Fruit fly (Drosophila melanogaster) whole organism, embryonic: ENCODE results near the gene CG10337.
A peak's percentile ranks its signal among the peaks of the same experiment; 100 is the strongest.

Experiments
- Asciz ChIP-seq: fragments of 200-800 bp; sonication (Bioruptor generic); optimal IDR thresholded peaks from 2 replicates; lab custom pipeline; 2017; ENCODE audit warnings: missing biosample characterization, mild to moderate bottlenecking, missing genetic modification characterization, missing genetic modification reagents
- BEAF-32 ChIP-seq: fragments of 200-800 bp; sonication (Bioruptor generic); optimal IDR thresholded peaks from 3 replicates; lab custom pipeline; 2017; ENCODE audit warnings: missing biosample characterization, missing genetic modification characterization, mild to moderate bottlenecking, moderate library complexity, missing genetic modification reagents
- CG10979 ChIP-seq: fragments of 200-800 bp; sonication (Bioruptor generic); optimal IDR thresholded peaks from 2 replicates; lab custom pipeline; 2018; ENCODE audit warnings: missing biosample characterization, mild to moderate bottlenecking, missing genetic modification characterization, moderate library complexity
- CG14050 ChIP-seq: fragments of 200-800 bp; sonication (Bioruptor generic); IDR thresholded peaks from 3 replicates; pipeline ENCODE4 v1.3.6; 2022; ENCODE audit warnings: missing biosample characterization, missing genetic modification characterization
- CG14710 ChIP-seq: fragments of 200-800 bp; sonication (Bioruptor generic); optimal IDR thresholded peaks from 3 replicates; lab custom pipeline; 2019; ENCODE audit warnings: missing biosample characterization, mild to moderate bottlenecking, missing genetic modification characterization, moderate library complexity
- CG15514 ChIP-seq: fragments of 200-800 bp; sonication (Bioruptor generic); optimal IDR thresholded peaks from 3 replicates; lab custom pipeline; 2017; ENCODE audit warnings: missing biosample characterization, missing genetic modification characterization, mild to moderate bottlenecking, moderate library complexity, missing genetic modification reagents
- CG16779 ChIP-seq: fragments of 200-800 bp; sonication (Bioruptor generic); IDR thresholded peaks from 2 replicates; pipeline ENCODE4 v1.3.6; 2022; ENCODE audit warnings: missing biosample characterization, missing genetic modification characterization
- CG17361 ChIP-seq: fragments of 200-800 bp; sonication (Bioruptor generic); IDR thresholded peaks from 3 replicates; pipeline ENCODE4 v1.3.6; 2022; ENCODE audit warnings: missing biosample characterization, missing genetic modification characterization
- CG2199 ChIP-seq: fragments of 200-800 bp; sonication (Bioruptor generic); IDR thresholded peaks from 3 replicates; pipeline ENCODE4 v1.3.6; 2022; ENCODE audit warnings: missing biosample characterization, missing genetic modification characterization
- CG2875 ChIP-seq: fragments of 200-800 bp; sonication (Bioruptor generic); optimal IDR thresholded peaks from 2 replicates; lab custom pipeline; 2017; ENCODE audit warnings: missing biosample characterization, mild to moderate bottlenecking, missing genetic modification characterization, missing genetic modification reagents
- CG33213 ChIP-seq: fragments of 200-800 bp; sonication (Bioruptor generic); optimal IDR thresholded peaks from 3 replicates; lab custom pipeline; 2016; ENCODE audit warnings: missing biosample characterization, missing genetic modification characterization
- CG3838 ChIP-seq: fragments of 200-800 bp; sonication (Bioruptor generic); optimal IDR thresholded peaks from 3 replicates; lab custom pipeline; 2016; ENCODE audit warnings: missing biosample characterization, missing genetic modification characterization
- CG3847 ChIP-seq: fragments of 200-800 bp; sonication (Bioruptor generic); IDR thresholded peaks from 2 replicates; pipeline ENCODE4 v1.3.6; 2022; ENCODE audit warnings: missing biosample characterization, missing genetic modification characterization
- CG42726 ChIP-seq: fragments of 200-800 bp; sonication (Bioruptor generic); IDR thresholded peaks from 2 replicates; pipeline ENCODE4 v1.3.6; 2022; ENCODE audit warnings: missing biosample characterization, missing genetic modification characterization; ENCODE audit not compliant: partially characterized antibody
- CG4404 ChIP-seq: fragments of 200-800 bp; sonication (Bioruptor generic); IDR thresholded peaks from 2 replicates; pipeline ENCODE4 v1.3.6; 2022; ENCODE audit warnings: missing biosample characterization, missing genetic modification characterization
- CG7745 ChIP-seq: fragments of 200-800 bp; sonication (Bioruptor generic); optimal IDR thresholded peaks from 2 replicates; lab custom pipeline; 2018; ENCODE audit warnings: missing biosample characterization, mild to moderate bottlenecking, missing genetic modification characterization, moderate library complexity
- CG7928 ChIP-seq: fragments of 200-800 bp; sonication (Bioruptor generic); optimal IDR thresholded peaks from 2 replicates; lab custom pipeline; 2017; ENCODE audit warnings: missing biosample characterization, mild to moderate bottlenecking, missing genetic modification characterization
- CG8388 ChIP-seq: fragments of 200-800 bp; sonication (Bioruptor generic); optimal IDR thresholded peaks from 2 replicates; lab custom pipeline; 2019; ENCODE audit warnings: missing biosample characterization, mild to moderate bottlenecking, missing genetic modification characterization, moderate library complexity
- CG9215 ChIP-seq: fragments of 200-800 bp; sonication (Bioruptor generic); IDR thresholded peaks from 2 replicates; pipeline ENCODE4 v1.3.6; 2022; ENCODE audit warnings: missing biosample characterization, missing genetic modification characterization
- CG9876 ChIP-seq: fragments of 200-800 bp; sonication (Bioruptor generic); optimal IDR thresholded peaks from 2 replicates; lab custom pipeline; 2016; ENCODE audit warnings: missing biosample characterization, missing genetic modification characterization
- Chrac-16 ChIP-seq: fragments of 200-800 bp; sonication (Bioruptor generic); optimal IDR thresholded peaks from 3 replicates; lab custom pipeline; 2016; ENCODE audit warnings: missing biosample characterization, missing genetic modification characterization
- D19A ChIP-seq: fragments of 200-800 bp; optimal IDR thresholded peaks from 3 replicates; lab custom pipeline; 2019; ENCODE audit warnings: missing biosample characterization, mild to moderate bottlenecking, missing genetic modification characterization, moderate library complexity
- Ets65A ChIP-seq: fragments of 200-800 bp; sonication (Bioruptor generic); peaks from one replicate; lab custom pipeline; 2016; ENCODE audit warnings: missing biosample characterization, missing genetic modification characterization
- GATAe ChIP-seq: fragments of 200-800 bp; sonication (Bioruptor generic); conservative IDR thresholded peaks from 2 replicates; pipeline ENCODE4 v1.3.6; 2022; ENCODE audit warnings: missing biosample characterization, missing genetic modification characterization
- HLH54F ChIP-seq: fragments of 200-800 bp; sonication (Bioruptor generic); optimal IDR thresholded peaks from 3 replicates; lab custom pipeline; 2016; ENCODE audit warnings: missing biosample characterization, missing genetic modification characterization
- Hmr ChIP-seq: fragments of 200-800 bp; sonication (Bioruptor generic); optimal IDR thresholded peaks from 3 replicates; lab custom pipeline; 2017; ENCODE audit warnings: mild to moderate bottlenecking, missing biosample characterization, missing genetic modification reagents, missing genetic modification characterization
- Hr78 ChIP-seq, 2 experiments: fragments of 200-800 bp in 1 of 2; fragments of >200 bp in 1 of 2; sonication (Bioruptor generic) in 1 of 2; optimal IDR thresholded peaks; 2 replicates each; lab custom pipeline; 2017 to 2019; ENCODE audit warnings: missing biosample characterization in 2 of 2, missing genetic modification characterization in 2 of 2, mild to moderate bottlenecking in 1 of 2, moderate library complexity in 1 of 2
- Lhr ChIP-seq: fragments of 200-800 bp; sonication (Bioruptor generic); optimal IDR thresholded peaks from 3 replicates; lab custom pipeline; 2017; ENCODE audit warnings: mild to moderate bottlenecking, missing biosample characterization, missing genetic modification reagents, missing genetic modification characterization
- Lpt ChIP-seq: fragments of >200 bp; optimal IDR thresholded peaks from 2 replicates; lab custom pipeline; 2018; ENCODE audit warnings: missing biosample characterization, missing genetic modification characterization
- Med ChIP-seq: fragments of 200-800 bp; sonication (Bioruptor generic); peaks from one replicate; lab custom pipeline; 2016; ENCODE audit warnings: missing biosample characterization, missing genetic modification characterization, mild to moderate bottlenecking, inconsistent platforms, moderate library complexity
- NfI ChIP-seq: fragments of 200-800 bp; sonication (Bioruptor generic); optimal IDR thresholded peaks from 3 replicates; lab custom pipeline; 2018; ENCODE audit warnings: missing biosample characterization, mild to moderate bottlenecking, missing genetic modification characterization, moderate library complexity
- Rx ChIP-seq: fragments of 200-800 bp; sonication (Bioruptor generic); IDR thresholded peaks from 2 replicates; pipeline ENCODE4 v1.3.6; 2022; ENCODE audit warnings: missing biosample characterization, missing genetic modification characterization
- Sin3A ChIP-seq: fragments of >200 bp; optimal IDR thresholded peaks from 2 replicates; lab custom pipeline; 2018
- Ssrp ChIP-seq: fragments of 200-800 bp; sonication (Bioruptor generic); optimal IDR thresholded peaks from 2 replicates; lab custom pipeline; 2018; ENCODE audit warnings: missing biosample characterization, mild to moderate bottlenecking, missing genetic modification characterization, moderate library complexity
- Xbp1 ChIP-seq: fragments of 200-800 bp; sonication (Bioruptor generic); optimal IDR thresholded peaks from 3 replicates; lab custom pipeline; 2016; ENCODE audit warnings: missing biosample characterization, mild to moderate bottlenecking, missing genetic modification characterization
- abd-A ChIP-seq: fragments of 200-800 bp; sonication (Bioruptor generic); optimal IDR thresholded peaks from 3 replicates; lab custom pipeline; 2019; ENCODE audit warnings: missing biosample characterization, mild to moderate bottlenecking, missing genetic modification characterization, moderate library complexity
- ac ChIP-seq: fragments of 200-800 bp; sonication (Bioruptor generic); optimal IDR thresholded peaks from 3 replicates; lab custom pipeline; 2017; ENCODE audit warnings: missing biosample characterization, mild to moderate bottlenecking, missing genetic modification characterization
- crol ChIP-seq: fragments of 200-800 bp; sonication (Bioruptor generic); IDR thresholded peaks from 2 replicates; pipeline ENCODE4 v1.3.6; 2022; ENCODE audit warnings: missing biosample characterization, missing genetic modification characterization
- danr ChIP-seq: fragments of 200-800 bp; sonication (Bioruptor generic); IDR thresholded peaks from 2 replicates; pipeline ENCODE4 v1.3.6; 2022; ENCODE audit warnings: missing biosample characterization, missing genetic modification characterization
- en ChIP-seq: fragments of 200-800 bp; sonication (Bioruptor generic); optimal IDR thresholded peaks from 2 replicates; lab custom pipeline; 2016; ENCODE audit warnings: missing biosample characterization, missing genetic modification characterization
- fru ChIP-seq: fragments of >200 bp; optimal IDR thresholded peaks from 2 replicates; lab custom pipeline; 2017
- gce ChIP-seq: fragments of 200-800 bp; sonication (Bioruptor generic); IDR thresholded peaks from 3 replicates; pipeline ENCODE4 v1.3.6; 2022; ENCODE audit warnings: missing biosample characterization, missing genetic modification characterization
- gro ChIP-seq: fragments of 200-800 bp; sonication (Bioruptor generic); optimal IDR thresholded peaks from 2 replicates; lab custom pipeline; 2016; ENCODE audit warnings: missing biosample characterization, missing genetic modification characterization
- hbn ChIP-seq: fragments of 200-800 bp; sonication (Bioruptor generic); IDR thresholded peaks from 2 replicates; pipeline ENCODE4 v1.3.6; 2022; ENCODE audit warnings: missing biosample characterization, missing genetic modification characterization; ENCODE audit not compliant: partially characterized antibody
- lilli ChIP-seq: fragments of 200-800 bp; sonication (Bioruptor generic); optimal IDR thresholded peaks from 3 replicates; lab custom pipeline; 2016; ENCODE audit warnings: missing biosample characterization, missing genetic modification characterization
- nerfin-2 ChIP-seq: fragments of 200-800 bp; sonication (Bioruptor generic); IDR thresholded peaks from 2 replicates; pipeline ENCODE4 v1.3.6; 2022; ENCODE audit warnings: missing biosample characterization, missing genetic modification characterization; ENCODE audit not compliant: partially characterized antibody
- nom ChIP-seq: fragments of 200-800 bp; sonication (Bioruptor generic); optimal IDR thresholded peaks from 2 replicates; lab custom pipeline; 2017; ENCODE audit warnings: missing biosample characterization, missing genetic modification characterization, mild to moderate bottlenecking, moderate library complexity, missing genetic modification reagents
- schlank ChIP-seq: fragments of 200-800 bp; sonication (Bioruptor generic); optimal IDR thresholded peaks from 2 replicates; lab custom pipeline; 2018; ENCODE audit warnings: missing biosample characterization, mild to moderate bottlenecking, missing genetic modification characterization
- slp2 ChIP-seq: fragments of 200-800 bp; sonication (Bioruptor generic); optimal IDR thresholded peaks from 2 replicates; lab custom pipeline; 2016; ENCODE audit warnings: missing biosample characterization, missing genetic modification characterization
- so ChIP-seq: fragments of 200-800 bp; sonication (Bioruptor generic); IDR thresholded peaks from 3 replicates; pipeline ENCODE4 v1.3.6; 2022; ENCODE audit warnings: missing biosample characterization, missing genetic modification characterization
- sr ChIP-seq: fragments of 200-800 bp; sonication (Bioruptor generic); IDR thresholded peaks from 3 replicates; pipeline ENCODE4 v1.3.6; 2022; ENCODE audit warnings: missing biosample characterization, missing genetic modification characterization
- wek ChIP-seq: fragments of 200-800 bp; sonication (Bioruptor generic); optimal IDR thresholded peaks from 3 replicates; lab custom pipeline; 2018; ENCODE audit warnings: missing biosample characterization, mild to moderate bottlenecking, missing genetic modification characterization, moderate library complexity

The CG10337 gene

DNA sequence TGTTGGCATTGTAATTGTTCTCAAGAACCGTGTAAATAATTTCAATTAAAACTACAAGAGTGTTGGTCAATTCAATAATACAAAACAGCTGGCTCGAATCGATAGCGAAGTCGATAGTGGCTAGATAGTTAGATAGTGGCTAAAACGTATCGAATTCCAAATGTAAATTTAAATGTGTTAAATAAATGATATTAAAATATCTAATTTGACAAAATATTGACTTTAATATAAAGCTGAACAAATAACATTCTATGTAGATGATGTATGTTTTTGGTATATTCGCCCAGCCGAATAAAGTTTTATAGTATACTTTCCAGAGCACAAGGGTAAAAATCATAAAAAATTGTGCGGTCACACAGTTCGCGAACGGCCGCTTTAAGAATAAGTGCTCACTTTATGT is 20.4 kb downstream of the CG10337 start, which contains the start of the genes Dpm1 and CG10137 (continued):
- TF ChIP-seq CG7745 (tag; lab: Kevin White, UChicago) (no peak), danr (no peak), CG3838 (GFP tag; lab: Kevin White, UChicago) (no peak), CG3847 (no peak), HLH54F (no peak), CG42726 (GFP tag; lab: Robert Waterston, UW) (no peak), CG14050 (GFP tag; lab: Robert Waterston, UW) (no peak), CG9215 (GFP tag; lab: Robert Waterston, UW) (no peak), CG9876 (GFP tag; lab: Kevin White, UChicago) (no peak), crol (GFP tag; lab: Robert Waterston, UW) (no peak), NfI (GFP tag; lab: Kevin White, UChicago) (no peak), Asciz (GFP tag; lab: Kevin White, UChicago) (no peak), wek (GFP tag; lab: Kevin White, UChicago) (no peak), Chrac-16 (GFP tag; lab: Kevin White, UChicago) (no peak), Ssrp (tag; lab: Kevin White, UChicago) (no peak), BEAF-32 (GFP tag; lab: Kevin White, UChicago) (peak; percentile 82), CG15514 (GFP tag; lab: Kevin White, UChicago) (peak; percentile 46), fru (lab: Kevin White, UChicago) (no peak), sr (GFP tag; lab: Robert Waterston, UW) (no peak), CG10979 (tag; lab: Kevin White, UChicago) (no peak), Ets65A (peak; percentile 37), slp2 (no peak), lilli (no peak), gce (GFP tag; lab: Robert Waterston, UW) (no peak), GATAe (GFP tag; lab: Robert Waterston, UW) (no peak), ac (GFP tag; lab: Kevin White, UChicago) (no peak), CG2875 (GFP tag; lab: Kevin White, UChicago) (no peak), CG7928 (GFP tag; lab: Kevin White, UChicago) (no peak), CG17361 (GFP tag; lab: Robert Waterston, UW) (no peak), Med (GFP tag; lab: Kevin White, UChicago) (peak; percentile 66), so (GFP tag; lab: Robert Waterston, UW) (no peak), Lhr (GFP tag; lab: Kevin White, UChicago) (peak; percentile 70), Hmr (peak; percentile 42), schlank (tag; lab: Kevin White, UChicago) (no peak), CG14710 (tag; lab: Kevin White, UChicago) (peak; percentile 49), CG16779 (no peak), gro (no peak), CG8388 (no peak), Rx (no peak), D19A (no peak), en (GFP tag; lab: Kevin White, UChicago) (no peak), Hr78 (GFP tag; optimal IDR thresholded peaks at IDR 0.05; lab: Kevin White, UChicago) (no peak), nerfin-2 (GFP tag; lab: Robert Waterston, UW) (no peak), Xbp1 (peak; percentile 3), nom (GFP tag; lab: Kevin White, UChicago) (no peak), CG4404 (no peak), CG2199 (GFP tag; lab: Robert Waterston, UW) (no peak), Sin3A (lab: Kevin White, UChicago) (peak; percentile 40), hbn (GFP tag; lab: Robert Waterston, UW) (peak; percentile 61), Lpt (GFP tag; lab: Kevin White, UChicago) (no peak), abd-A (tag; lab: Kevin White, UChicago) (no peak), CG33213 (GFP tag; lab: Kevin White, UChicago) (no peak)
